Worm (Caenorhabditis elegans) whole organism, mixed stage, embryonic: ENCODE measurements around the gene F55G7.1.

ENCODE experiments used
- nhr-28 ChIP-seq: fragments of 150-350 bp; optimal IDR thresholded peaks from 2 replicates; lab custom pipeline; 2014; ENCODE audit warnings: missing biosample characterization, missing genetic modification characterization
- unc-62 ChIP-seq: fragments of 150-350 bp; optimal IDR thresholded peaks from 2 replicates; lab custom pipeline; 2014; ENCODE audit warnings: missing biosample characterization, missing genetic modification reagents, missing genetic modification characterization

ce11 chrX:11924158-11924557, at the start of gene F55G7.1:
- TF ChIP-seq nhr-28 (tag; lab: Kevin White, UChicago) (no peak), unc-62 (GFP tag; lab: Kevin White, UChicago) (no peak)
